Fruit fly (Drosophila melanogaster) whole organism, pupa: ENCODE measurements around the gene chas.
A peak's percentile ranks its signal among the peaks of the same experiment; 100 is the strongest.

Experiments used
- CG12605 ChIP-seq: fragments of 200-800 bp; sonication (Bioruptor generic); IDR thresholded peaks from 2 replicates; pipeline ENCODE4 v1.3.6; 2022; ENCODE audit warnings: missing biosample characterization, missing genetic modification characterization
- CG15710 ChIP-seq: fragments of 200-800 bp; sonication (Bioruptor generic); optimal IDR thresholded peaks from 2 replicates; lab custom pipeline; 2018; ENCODE audit warnings: missing biosample characterization, mild to moderate bottlenecking, missing genetic modification characterization, moderate library complexity
- CG32121 ChIP-seq: fragments of 200-800 bp; sonication (Bioruptor generic); IDR thresholded peaks from 2 replicates; pipeline ENCODE4 v1.3.6; 2022; ENCODE audit warnings: missing biosample characterization, missing genetic modification characterization
- CG34367 ChIP-seq: fragments of 200-800 bp; sonication (Bioruptor generic); optimal IDR thresholded peaks from 2 replicates; lab custom pipeline; 2018; ENCODE audit warnings: missing biosample characterization, mild to moderate bottlenecking, missing genetic modification characterization
- CG4496 ChIP-seq: fragments of 200-800 bp; sonication (Bioruptor generic); IDR thresholded peaks from 3 replicates; pipeline ENCODE4 v1.3.6; 2022; ENCODE audit warnings: missing biosample characterization, missing genetic modification characterization
- CG8301 ChIP-seq: fragments of 200-800 bp; sonication (Bioruptor generic); optimal IDR thresholded peaks from 2 replicates; lab custom pipeline; 2018; ENCODE audit warnings: missing biosample characterization, mild to moderate bottlenecking, missing genetic modification characterization
- CG9948 ChIP-seq: fragments of 200-800 bp; sonication (Bioruptor generic); optimal IDR thresholded peaks from 2 replicates; lab custom pipeline; 2018; ENCODE audit warnings: missing biosample characterization, mild to moderate bottlenecking, missing genetic modification characterization, moderate library complexity
- EcR ChIP-seq: fragments of 200-800 bp; sonication (Bioruptor generic); optimal IDR thresholded peaks from 3 replicates; lab custom pipeline; 2019; ENCODE audit warnings: missing biosample characterization, missing genetic modification characterization, mild to moderate bottlenecking, moderate library complexity, missing genetic modification reagents
- Snoo ChIP-seq: fragments of 200-800 bp; sonication (Bioruptor generic); optimal IDR thresholded peaks from 3 replicates; lab custom pipeline; 2017; ENCODE audit warnings: missing biosample characterization, mild to moderate bottlenecking, missing genetic modification characterization, inconsistent platforms
- rn ChIP-seq: fragments of 200-800 bp; sonication (Bioruptor generic); IDR thresholded peaks from 2 replicates; pipeline ENCODE4 v1.3.6; 2022; ENCODE audit warnings: missing biosample characterization, missing genetic modification characterization

- TF ChIP-seq CG9948 (peak; percentile 45), rn (GFP tag; lab: Robert Waterston, UW) (no peak), CG34367 (tag; lab: Kevin White, UChicago) (peak; percentile 25), CG32121 (GFP tag; lab: Robert Waterston, UW) (no peak), EcR (GFP tag; lab: Kevin White, UChicago) (no peak), CG4496 (GFP tag; lab: Robert Waterston, UW) (0 out of 3 replicates have a peak, but pooled peaks have one; percentile 53), CG12605 (peak; percentile 60), CG8301 (peak; percentile 28), CG15710 (tag; lab: Kevin White, UChicago) (peak; percentile 49), Snoo (tag; lab: Kevin White, UChicago) (no peak)
Observed at dm6 chrX:17737812-17738473, 39.4 kb upstream of the chas start.
